Worm (Caenorhabditis elegans): ENCODE measurements around the gene tbx-37.

- TF ChIP-seq cnd-1 (tag; optimal IDR thresholded peaks at IDR 0.05) (no peak), nhr-76 (tag; optimal IDR thresholded peaks at IDR 0.05) (no peak), unc-120 (tag; optimal IDR thresholded peaks at IDR 0.05; ENCODE audit: poor library complexity, severe bottlenecking) (no peak), elt-3 (tag; optimal IDR thresholded peaks at IDR 0.05) (no peak), lin-13 (tag; optimal IDR thresholded peaks at IDR 0.05) (no peak), blmp-1 (tag; optimal IDR thresholded peaks at IDR 0.05) (no peak), nhr-237 (tag; optimal IDR thresholded peaks at IDR 0.05) (no peak), lin-32 (GFP tag; optimal IDR thresholded peaks at IDR 0.05) (no peak)
Observed at ce11 chrIII:11267372-11267771, 40.4 kb upstream of the tbx-37 start.
